Worm (Caenorhabditis elegans) whole organism, L2 larva: ENCODE measurements around the gene lgc-28.
"Not testable (repeated sequence)": the region's sequence is repeated elsewhere in the genome, so short reads cannot be mapped to it uniquely, and the experiment has no call there.

Experiments
- F13H6.1 ChIP-seq: sonication (generic microtip); optimal IDR thresholded peaks from 2 replicates; lab custom pipeline; 2016; ENCODE audit warnings: missing genetic modification characterization, missing compliant biosample characterization
- Y55F3AM.14 ChIP-seq: fragments of 200-800 bp; sonication (Bioruptor generic); optimal IDR thresholded peaks from 2 replicates; lab custom pipeline; 2018; ENCODE audit warnings: mild to moderate bottlenecking, missing genetic modification characterization, missing compliant biosample characterization
- ZK546.5 ChIP-seq: sonication (generic microtip); optimal IDR thresholded peaks from 2 replicates; lab custom pipeline; 2017; ENCODE audit warnings: missing biosample characterization, missing genetic modification characterization
- alr-1 ChIP-seq: fragments of 150-350 bp; optimal IDR thresholded peaks from 2 replicates; lab custom pipeline; 2014; ENCODE audit warnings: missing biosample characterization, missing genetic modification characterization
- aly-2 ChIP-seq: fragments of 150-350 bp; optimal IDR thresholded peaks from 2 replicates; lab custom pipeline; 2014; ENCODE audit warnings: missing biosample characterization, missing genetic modification characterization
- ama-1 ChIP-seq: fragments of 150-350 bp; optimal IDR thresholded peaks from 2 replicates; lab custom pipeline; 2018; ENCODE audit warnings: inconsistent platforms
- blmp-1 ChIP-seq: sonication (generic microtip); optimal IDR thresholded peaks from 2 replicates; lab custom pipeline; 2017; ENCODE audit warnings: missing genetic modification characterization, mild to moderate bottlenecking, missing compliant biosample characterization, antibody characterized with exemption, moderate library complexity; ENCODE audit not compliant: insufficient read depth
- ceh-16 ChIP-seq: fragments of 150-350 bp; optimal IDR thresholded peaks from 2 replicates; lab custom pipeline; 2014; ENCODE audit warnings: missing biosample characterization, missing genetic modification characterization
- ceh-82 ChIP-seq: fragments of 150-350 bp; optimal IDR thresholded peaks from 2 replicates; lab custom pipeline; 2014; ENCODE audit warnings: missing biosample characterization, missing genetic modification characterization
- dmd-4 ChIP-seq: sonication (generic microtip); optimal IDR thresholded peaks from 2 replicates; lab custom pipeline; 2017; ENCODE audit warnings: missing biosample characterization, missing genetic modification characterization
- egl-27 ChIP-seq: sonication (generic microtip); optimal IDR thresholded peaks from 3 replicates; lab custom pipeline; 2017; ENCODE audit warnings: missing biosample characterization, missing genetic modification reagents, missing genetic modification characterization
- elt-1 ChIP-seq: fragments of 150-350 bp; optimal IDR thresholded peaks from 2 replicates; lab custom pipeline; 2014; ENCODE audit warnings: missing biosample characterization, missing genetic modification characterization
- elt-3 ChIP-seq: sonication (generic microtip); optimal IDR thresholded peaks from 2 replicates; lab custom pipeline; 2017; ENCODE audit warnings: missing biosample characterization, missing genetic modification characterization
- fos-1 ChIP-seq: fragments of 150-350 bp; optimal IDR thresholded peaks from 2 replicates; lab custom pipeline; 2014; ENCODE audit warnings: missing biosample characterization, missing genetic modification characterization
- lin-11 ChIP-seq: fragments of 150-350 bp; sonication (generic microtip); optimal IDR thresholded peaks from 2 replicates; lab custom pipeline; 2014; ENCODE audit warnings: missing biosample characterization, missing genetic modification characterization, inconsistent platforms, mixed read lengths
- lin-13 ChIP-seq: fragments of 150-350 bp; optimal IDR thresholded peaks from 2 replicates; lab custom pipeline; 2014; ENCODE audit warnings: missing biosample characterization, missing genetic modification reagents, missing genetic modification characterization
- lin-39 ChIP-seq: fragments of 150-350 bp; optimal IDR thresholded peaks from 2 replicates; lab custom pipeline; 2014; ENCODE audit warnings: missing biosample characterization, missing genetic modification reagents, missing genetic modification characterization
- mab-5 ChIP-seq: fragments of 150-350 bp; optimal IDR thresholded peaks from 2 replicates; lab custom pipeline; 2014; ENCODE audit warnings: missing biosample characterization, missing genetic modification characterization
- mdl-1 ChIP-seq, 2 experiments: fragments of 150-350 bp in 1 of 2; sonication (generic microtip) in 1 of 2; optimal IDR thresholded peaks; 2 replicates each; lab custom pipeline; 2017; ENCODE audit warnings: missing biosample characterization in 2 of 2, missing genetic modification characterization in 2 of 2
- nhr-12 ChIP-seq: fragments of 150-350 bp; optimal IDR thresholded peaks from 2 replicates; lab custom pipeline; 2014; ENCODE audit warnings: missing biosample characterization, missing genetic modification characterization
- nhr-129 ChIP-seq: fragments of 150-350 bp; optimal IDR thresholded peaks from 2 replicates; lab custom pipeline; 2014; ENCODE audit warnings: missing biosample characterization, missing genetic modification characterization
- nhr-21 ChIP-seq: fragments of 150-350 bp; optimal IDR thresholded peaks from 2 replicates; lab custom pipeline; 2014; ENCODE audit warnings: missing biosample characterization, missing genetic modification characterization
- nhr-23 ChIP-seq: fragments of 150-350 bp; optimal IDR thresholded peaks from 2 replicates; lab custom pipeline; 2014; ENCODE audit warnings: missing biosample characterization, missing genetic modification reagents, missing genetic modification characterization
- nhr-237 ChIP-seq: fragments of 150-350 bp; optimal IDR thresholded peaks from 2 replicates; lab custom pipeline; 2014; ENCODE audit warnings: missing biosample characterization, missing genetic modification characterization
- nhr-25 ChIP-seq: fragments of 150-350 bp; sonication (generic microtip); optimal IDR thresholded peaks from 3 replicates; lab custom pipeline; 2014; ENCODE audit warnings: missing biosample characterization, missing genetic modification characterization
- nhr-6 ChIP-seq: fragments of 150-350 bp; optimal IDR thresholded peaks from 2 replicates; lab custom pipeline; 2014; ENCODE audit warnings: missing biosample characterization, missing genetic modification characterization
- nhr-77 ChIP-seq: fragments of 150-350 bp; optimal IDR thresholded peaks from 2 replicates; lab custom pipeline; 2014; ENCODE audit warnings: missing biosample characterization, missing genetic modification characterization
- peb-1 ChIP-seq: fragments of 150-350 bp; optimal IDR thresholded peaks from 2 replicates; lab custom pipeline; 2014; ENCODE audit warnings: missing biosample characterization, missing genetic modification characterization
- sem-4 ChIP-seq: fragments of 150-350 bp; optimal IDR thresholded peaks from 2 replicates; lab custom pipeline; 2014; ENCODE audit warnings: missing biosample characterization, missing genetic modification reagents, missing genetic modification characterization
- sma-9 ChIP-seq, 2 experiments: fragments of 150-350 bp in 1 of 2; sonication (generic microtip) in 1 of 2; optimal IDR thresholded peaks; 2 replicates each; lab custom pipeline; 2014 to 2016; ENCODE audit warnings: missing genetic modification characterization in 2 of 2, mild to moderate bottlenecking in 1 of 2, missing biosample characterization in 1 of 2, missing compliant biosample characterization in 1 of 2, missing genetic modification reagents in 1 of 2, moderate library complexity in 1 of 2
- snpc-4 ChIP-seq: fragments of 150-350 bp; optimal IDR thresholded peaks from 2 replicates; lab custom pipeline; 2014; ENCODE audit warnings: missing biosample characterization, missing genetic modification characterization
- unc-39 ChIP-seq: fragments of 150-350 bp; optimal IDR thresholded peaks from 2 replicates; lab custom pipeline; 2014; ENCODE audit warnings: missing biosample characterization, missing genetic modification characterization
- unc-62 ChIP-seq: fragments of 150-350 bp; optimal IDR thresholded peaks from 2 replicates; lab custom pipeline; 2014; ENCODE audit warnings: missing biosample characterization, missing genetic modification reagents, missing genetic modification characterization
- zag-1 ChIP-seq: fragments of 150-350 bp; optimal IDR thresholded peaks from 2 replicates; lab custom pipeline; 2014; ENCODE audit warnings: missing biosample characterization, missing genetic modification characterization
- ztf-11 ChIP-seq: sonication (generic microtip); optimal IDR thresholded peaks from 2 replicates; lab custom pipeline; 2017; ENCODE audit warnings: missing biosample characterization, missing genetic modification characterization
- ztf-4 ChIP-seq: fragments of 150-350 bp; optimal IDR thresholded peaks from 2 replicates; lab custom pipeline; 2014; ENCODE audit warnings: missing biosample characterization, missing genetic modification characterization

lgc-28 gene

ce11 chrII:2649539-2649938 lies 24.6 kb downstream of the lgc-28 start, which contains the start of the genes F22E5.13 and F22E5.6:
TSS of gene F22E5.13 (minus strand) at chrII:2649639.
TSS of gene F22E5.6 (plus strand) at chrII:2649835.
- no peak for TF ChIP-seq nhr-12
- TF ChIP-seq peb-1 (tag; lab: Kevin White, UChicago) = no peak
- no peak for TF ChIP-seq dmd-4 (tag; lab: Kevin White, UChicago)
- no peak for TF ChIP-seq F13H6.1 (tag; lab: Kevin White, UChicago)
- TF ChIP-seq unc-39 (tag; lab: Kevin White, UChicago) = no peak
- TF ChIP-seq ceh-16 (tag; lab: Kevin White, UChicago) = no peak
- no peak for TF ChIP-seq mdl-1 (tag; optimal IDR thresholded peaks at IDR 0.05; lab: Kevin White, UChicago)
- TF ChIP-seq nhr-129 (tag; lab: Kevin White, UChicago) = no peak
- no peak for TF ChIP-seq mab-5 (tag; lab: Kevin White, UChicago)
- TF ChIP-seq ztf-11 (tag; lab: Kevin White, UChicago) = no peak
- TF ChIP-seq lin-11 = no peak
- no peak for TF ChIP-seq Y55F3AM.14
- TF ChIP-seq lin-13 (GFP tag; lab: Kevin White, UChicago) = no peak
- TF ChIP-seq blmp-1 (tag; lab: Kevin White, UChicago) = no peak
- no peak for TF ChIP-seq zag-1 (tag; lab: Kevin White, UChicago)
- TF ChIP-seq, all 48 proteins: peak for 0

ce11 chrII:2656606-2657005 lies 31.7 kb downstream of the lgc-28 start, which contains the start of gene sri-47:
TSS of gene sri-47 (plus strand) at chrII:2656906.
- TF ChIP-seq nhr-77 (tag; lab: Kevin White, UChicago) = no peak
- TF ChIP-seq nhr-25 (tag; lab: Kevin White, UChicago) = no peak
- no peak for TF ChIP-seq nhr-23 (tag; lab: Kevin White, UChicago)
- no peak for TF ChIP-seq mdl-1 (tag; optimal IDR thresholded peaks at IDR 0.05; lab: Kevin White, UChicago)
- no peak for TF ChIP-seq sem-4
- TF ChIP-seq ZK546.5 (tag; lab: Kevin White, UChicago) = no peak
- no peak for TF ChIP-seq nhr-6 (tag; lab: Kevin White, UChicago)
- TF ChIP-seq ztf-4 (tag; lab: Kevin White, UChicago) = no peak
- no peak for TF ChIP-seq lin-39 (tag; lab: Kevin White, UChicago)
- TF ChIP-seq nhr-21 (tag; lab: Kevin White, UChicago) = no peak
- no peak for TF ChIP-seq sma-9 (GFP tag; optimal IDR thresholded peaks at IDR 0.05; lab: Kevin White, UChicago)
- no peak for TF ChIP-seq sma-9 (tag; optimal IDR thresholded peaks at IDR 0.05; lab: Kevin White, UChicago)
- no peak for TF ChIP-seq lin-13 (GFP tag; lab: Kevin White, UChicago)
- no peak for TF ChIP-seq snpc-4 (tag; lab: Kevin White, UChicago)
- TF ChIP-seq ztf-11 (tag; lab: Kevin White, UChicago) = no peak
- TF ChIP-seq mab-5 (tag; lab: Kevin White, UChicago) = no peak
- TF ChIP-seq Y55F3AM.14 = no peak
- no peak for TF ChIP-seq nhr-12
- no peak for TF ChIP-seq peb-1 (tag; lab: Kevin White, UChicago)
- no peak for TF ChIP-seq lin-11
- TF ChIP-seq nhr-237 = no peak

- TF ChIP-seq ztf-11 (tag; lab: Kevin White, UChicago) (no peak), lin-11 (no peak), elt-3 (no peak), nhr-21 (tag; lab: Kevin White, UChicago) (no peak), peb-1 (tag; lab: Kevin White, UChicago) (no peak), sem-4 (no peak)
Measured at ce11 chrII:2659364-2659763, 34.5 kb downstream of the lgc-28 start, which contains the start of gene gcy-21. TSS of gene gcy-21 (plus strand) at chrII:2659664.

ce11 chrII:2665081-2665480 lies 40.2 kb downstream of the lgc-28 start, which contains the start of gene F22E5.2:
TSS of gene F22E5.2 (plus strand) at chrII:2665381.
- TF ChIP-seq alr-1; elt-1 (tag; lab: Kevin White, UChicago); ceh-82: not testable (repeated sequence)

- TF ChIP-seq aly-2 (tag; lab: Kevin White, UChicago) (no peak), nhr-12 (no peak), elt-1 (tag; lab: Kevin White, UChicago) (no peak), ama-1 (lab: Kevin White, UChicago) (no peak), fos-1 (tag; lab: Kevin White, UChicago) (no peak), Y55F3AM.14 (no peak), unc-62 (no peak), lin-39 (tag; lab: Kevin White, UChicago) (no peak), nhr-25 (tag; lab: Kevin White, UChicago) (no peak), egl-27 (tag; lab: Kevin White, UChicago) (no peak)
Measured at ce11 chrII:2665606-2666005, 40.7 kb downstream of the lgc-28 start, which contains the start of gene F22E5.22. TSS of gene F22E5.22 (plus strand) at chrII:2665906.
